Worm (Caenorhabditis elegans): ENCODE data around the gene pas-6.

ce11 chrV:5570433-5570832 lies 13.7 kb downstream of the pas-6 start, which contains the start of gene glb-6:
- no peak for TF ChIP-seq W03F9.2 (tag; optimal IDR thresholded peaks at IDR 0.05)
- TF ChIP-seq dao-5 (tag; optimal IDR thresholded peaks at IDR 0.05) = no peak
